Worm (Caenorhabditis elegans): ENCODE results near the gene D1022.4.

- TF ChIP-seq flh-1 (GFP tag; optimal IDR thresholded peaks at IDR 0.05), result no peak
- TF ChIP-seq nhr-2 (tag; optimal IDR thresholded peaks at IDR 0.05), result no peak
- TF ChIP-seq nhr-237 (tag; optimal IDR thresholded peaks at IDR 0.05), result no peak
- TF ChIP-seq elt-1 (tag; optimal IDR thresholded peaks at IDR 0.05; ENCODE audit: borderline replicate concordance, insufficient read depth), result no peak
- TF ChIP-seq nhr-12 (tag; optimal IDR thresholded peaks at IDR 0.05), result no peak
- TF ChIP-seq bed-3 (GFP tag; optimal IDR thresholded peaks at IDR 0.05), result no peak
- no peak for TF ChIP-seq lin-13 (tag; optimal IDR thresholded peaks at IDR 0.05)
- no peak for TF ChIP-seq elt-3 (tag; optimal IDR thresholded peaks at IDR 0.05)
Observed at ce11 chrII:7420157-7420556, 36.9 kb downstream of the D1022.4 start.
